Worm (Caenorhabditis elegans): ENCODE data around the gene swt-2.
"Not testable (repeated sequence)": the region's sequence is repeated elsewhere in the genome, so short reads cannot be mapped to it uniquely, and the experiment has no call there.

Gene swt-2

DNA sequence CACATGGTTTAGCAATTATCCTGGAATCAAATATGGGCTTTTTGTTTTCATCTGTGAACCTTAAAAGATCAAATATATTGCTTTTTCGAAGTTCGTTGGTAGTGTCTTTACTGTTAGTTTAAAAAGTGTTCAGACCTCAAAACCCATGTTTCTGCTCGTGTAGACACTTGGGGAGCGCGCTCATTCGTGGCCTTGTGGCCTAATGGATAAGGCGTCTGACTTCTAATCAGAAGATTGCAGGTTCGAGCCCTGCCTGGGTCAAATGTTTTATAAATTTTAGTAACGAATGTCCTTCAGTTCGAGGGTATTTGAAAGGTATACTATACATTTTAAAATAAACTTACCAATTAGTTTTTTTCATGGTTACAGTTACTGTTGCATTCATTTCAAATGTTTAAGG is 23.7 kb upstream of the swt-2 start:
- no peak for TF ChIP-seq ztf-29 (GFP tag; IDR thresholded peaks at IDR 0.05)

DNA sequence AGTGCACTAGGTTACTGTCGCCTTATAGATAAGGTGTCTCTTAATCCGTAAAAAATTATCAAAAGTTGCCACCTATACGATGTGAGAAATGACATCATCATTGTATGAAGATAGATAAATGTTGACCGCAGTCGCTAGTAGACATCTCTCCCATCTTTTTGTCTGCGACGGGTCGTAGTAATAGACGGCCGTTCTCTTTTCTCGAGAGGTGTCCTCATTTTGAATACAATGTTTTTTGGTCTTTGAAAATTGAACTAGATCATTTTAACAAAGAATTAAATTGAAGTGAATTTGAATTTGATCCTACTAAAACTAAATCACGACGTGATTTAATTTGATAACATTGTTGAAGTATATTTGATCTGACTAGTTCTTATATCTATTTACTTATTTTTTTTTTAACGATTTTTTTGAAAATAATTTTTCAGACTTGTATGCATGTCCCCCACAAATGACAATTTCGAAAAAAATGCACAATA is 21.3 kb upstream of the swt-2 start, which contains the start of the genes str-31 and nhr-172:
Gene str-31, minus strand, starts transcription at position 101 of the 479 bp plus-strand sequence.
Gene nhr-172, plus strand, starts transcription at position 429 of the 479 bp plus-strand sequence.
- no peak for TF ChIP-seq ref-1 (GFP tag; conservative IDR thresholded peaks at IDR 0.05)
- TF ChIP-seq klf-2 (GFP tag; conservative IDR thresholded peaks at IDR 0.05), result no peak
- TF ChIP-seq flt-1 (GFP tag; IDR thresholded peaks at IDR 0.05), result no peak
- no peak for TF ChIP-seq ztf-29 (GFP tag; IDR thresholded peaks at IDR 0.05)
- TF ChIP-seq T22C8.4 (GFP tag; IDR thresholded peaks at IDR 0.05), result no peak
- TF ChIP-seq tab-1 (GFP tag; IDR thresholded peaks at IDR 0.05), result no peak
- no peak for TF ChIP-seq cog-1 (tag; optimal IDR thresholded peaks at IDR 0.05)
- TF ChIP-seq ztf-23 (GFP tag; IDR thresholded peaks at IDR 0.05), result no peak
- no peak for TF ChIP-seq med-1 (GFP tag; optimal IDR thresholded peaks at IDR 0.05; ENCODE audit: insufficient read depth)

DNA sequence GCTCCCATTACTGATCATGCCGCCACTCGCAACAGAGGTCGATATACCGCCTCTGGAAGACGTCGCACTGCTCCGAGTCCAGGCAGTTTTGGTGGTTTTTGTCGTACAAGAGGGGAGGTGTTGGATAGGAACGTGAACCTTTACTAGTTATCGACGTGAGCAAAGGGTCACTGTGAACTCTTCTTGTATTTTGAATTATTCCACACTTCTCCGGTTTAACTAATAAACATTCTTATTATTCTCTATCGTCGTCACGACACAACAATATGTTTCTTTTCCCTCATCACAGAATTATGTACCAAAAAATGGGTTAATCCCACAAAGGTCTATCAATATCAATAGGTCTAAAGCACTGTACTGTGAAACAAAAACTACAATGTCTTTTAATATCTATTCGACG is 18.5 kb upstream of the swt-2 start, which contains the start of gene nhr-171:
Gene nhr-171, plus strand, starts transcription at position 301 of the 400 bp plus-strand sequence.
- not testable (repeated sequence) for TF ChIP-seq tab-1 (GFP tag; IDR thresholded peaks at IDR 0.05); ztf-23 (GFP tag; IDR thresholded peaks at IDR 0.05); med-1 (GFP tag; optimal IDR thresholded peaks at IDR 0.05; ENCODE audit: insufficient read depth)

DNA sequence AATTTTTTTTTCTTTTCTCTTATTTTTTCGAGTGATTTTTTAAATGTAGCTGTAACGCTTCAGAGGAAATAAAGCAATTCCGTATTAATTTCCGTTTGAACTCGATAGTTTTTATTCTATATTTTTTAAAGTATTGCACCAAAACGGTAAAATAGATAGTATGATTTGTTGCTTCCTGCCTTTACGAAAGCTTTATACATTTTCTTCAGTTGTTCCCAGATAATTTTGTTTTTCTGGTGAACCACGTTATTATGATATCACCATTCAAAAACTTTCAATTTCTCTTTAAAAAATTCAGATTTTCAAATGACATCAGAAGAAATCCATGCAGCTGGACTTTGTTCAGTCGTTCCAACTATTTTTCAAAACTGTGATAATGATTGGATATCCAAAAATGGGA is 15.0 kb upstream of the swt-2 start, which contains the start of gene srb-18:
Gene srb-18, plus strand, starts transcription at position 301 of the 400 bp plus-strand sequence.
- TF ChIP-seq ztf-29 (GFP tag; IDR thresholded peaks at IDR 0.05) (no peak), cog-1 (tag; optimal IDR thresholded peaks at IDR 0.05) (no peak), ref-1 (GFP tag; conservative IDR thresholded peaks at IDR 0.05) (no peak), ztf-23 (GFP tag; IDR thresholded peaks at IDR 0.05) (no peak), med-1 (GFP tag; optimal IDR thresholded peaks at IDR 0.05; ENCODE audit: insufficient read depth) (no peak), tab-1 (GFP tag; IDR thresholded peaks at IDR 0.05) (no peak)

DNA sequence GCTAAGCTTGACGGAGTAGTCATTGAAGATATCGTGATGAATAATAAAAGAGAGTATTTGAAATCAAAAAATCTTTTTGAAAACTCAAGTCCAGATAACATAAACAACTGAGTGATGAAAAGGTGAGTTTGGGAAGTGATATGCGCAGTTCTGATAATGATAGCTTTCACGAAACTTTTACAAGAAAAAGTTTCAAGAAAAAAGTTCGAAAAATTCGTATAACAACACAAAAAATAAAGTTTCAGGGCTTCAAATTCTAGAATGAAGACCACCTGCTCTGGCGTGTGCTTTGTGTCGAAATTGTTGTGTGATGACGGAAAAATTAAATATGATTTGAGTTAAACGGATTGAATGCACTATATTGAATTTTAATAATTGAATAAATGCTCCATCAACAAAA is 9.9 kb upstream of the swt-2 start, which contains the start of gene srb-19:
Gene srb-19, minus strand, starts transcription at position 101 of the 400 bp plus-strand sequence.
- TF ChIP-seq ztf-23 (GFP tag; IDR thresholded peaks at IDR 0.05) (no peak), ztf-29 (GFP tag; IDR thresholded peaks at IDR 0.05) (no peak), tab-1 (GFP tag; IDR thresholded peaks at IDR 0.05) (no peak), klf-2 (GFP tag; conservative IDR thresholded peaks at IDR 0.05) (no peak), med-1 (GFP tag; optimal IDR thresholded peaks at IDR 0.05; ENCODE audit: insufficient read depth) (no peak), ref-1 (GFP tag; conservative IDR thresholded peaks at IDR 0.05) (no peak), T22C8.4 (GFP tag; IDR thresholded peaks at IDR 0.05) (no peak), cog-1 (tag; optimal IDR thresholded peaks at IDR 0.05) (no peak), flt-1 (GFP tag; IDR thresholded peaks at IDR 0.05) (no peak)

DNA sequence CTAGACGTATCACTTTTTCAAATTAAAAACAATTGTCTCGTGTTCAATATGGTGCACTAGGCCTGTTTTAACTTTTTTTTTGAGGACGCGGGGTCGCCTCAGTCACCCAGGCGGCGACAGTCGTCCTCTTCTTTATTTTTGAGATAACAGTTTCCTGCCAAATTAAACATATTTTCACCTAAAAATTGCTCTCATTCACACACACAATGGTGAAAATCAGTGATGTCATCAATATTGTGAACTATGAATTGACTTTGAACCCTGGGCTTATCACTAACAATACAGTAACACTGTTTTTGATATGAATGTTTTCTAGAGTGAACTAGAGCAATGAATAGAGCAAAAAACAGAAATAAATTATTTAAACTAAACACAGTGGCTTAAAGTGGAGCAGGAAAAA is 8.6 kb upstream of the swt-2 start:
- no peak for TF ChIP-seq ztf-23 (GFP tag; IDR thresholded peaks at IDR 0.05)
- TF ChIP-seq med-1 (GFP tag; optimal IDR thresholded peaks at IDR 0.05; ENCODE audit: insufficient read depth), result no peak
- TF ChIP-seq tab-1 (GFP tag; IDR thresholded peaks at IDR 0.05), result no peak
- no peak for TF ChIP-seq ztf-29 (GFP tag; IDR thresholded peaks at IDR 0.05)
- no peak for TF ChIP-seq cog-1 (tag; optimal IDR thresholded peaks at IDR 0.05)
- no peak for TF ChIP-seq flt-1 (GFP tag; IDR thresholded peaks at IDR 0.05)
- TF ChIP-seq ref-1 (GFP tag; conservative IDR thresholded peaks at IDR 0.05), result no peak
- TF ChIP-seq klf-2 (GFP tag; conservative IDR thresholded peaks at IDR 0.05), result no peak
- TF ChIP-seq T22C8.4 (GFP tag; IDR thresholded peaks at IDR 0.05), result no peak

DNA sequence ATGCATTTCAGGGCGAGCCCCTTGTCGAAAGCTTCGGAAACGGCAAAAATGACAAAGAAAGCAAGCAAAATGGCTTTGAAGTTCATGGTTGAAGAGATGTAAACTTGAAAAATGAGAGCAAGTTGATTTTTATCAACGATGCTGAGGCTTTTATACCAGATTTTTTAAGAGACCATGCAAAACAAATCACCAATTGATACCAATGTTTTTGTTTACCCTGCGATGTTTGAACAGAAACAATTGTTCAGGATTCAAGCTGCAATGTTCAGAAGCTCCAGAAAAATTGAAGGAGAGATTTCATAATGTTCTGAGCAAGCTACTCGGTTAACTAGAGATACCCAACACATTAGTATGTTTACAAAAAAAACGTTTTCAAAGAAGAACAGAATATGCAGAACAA is 7.7 kb upstream of the swt-2 start, which contains the start of gene C54F6.15:
Gene C54F6.15, minus strand, starts transcription at position 101 of the 400 bp plus-strand sequence.
- TF ChIP-seq cog-1 (tag; optimal IDR thresholded peaks at IDR 0.05) (no peak), flt-1 (GFP tag; IDR thresholded peaks at IDR 0.05) (no peak)

DNA sequence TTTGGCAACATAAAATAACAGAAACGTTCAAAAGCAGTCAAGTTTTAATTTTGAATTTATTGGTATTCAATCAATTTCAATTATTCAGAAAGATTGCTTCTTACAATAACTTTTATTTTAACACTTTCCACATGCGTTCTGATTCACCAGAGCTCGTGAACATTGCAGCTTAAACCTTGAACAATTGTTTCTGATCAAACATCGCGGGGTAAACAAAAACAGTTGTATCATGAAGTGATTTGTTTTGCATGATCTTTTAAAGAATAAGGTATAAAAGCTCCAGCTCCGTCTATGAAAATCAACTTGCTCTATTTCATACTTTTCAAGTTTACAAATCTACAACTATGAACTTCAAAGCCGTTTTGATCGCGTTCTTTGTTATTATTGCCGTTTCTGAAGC is 6.5 kb upstream of the swt-2 start, which contains the start of gene C54F6.6:
Gene C54F6.6, plus strand, starts transcription at position 301 of the 400 bp plus-strand sequence.
- TF ChIP-seq tab-1 (GFP tag; IDR thresholded peaks at IDR 0.05) (no peak), T22C8.4 (GFP tag; IDR thresholded peaks at IDR 0.05) (no peak), klf-2 (GFP tag; conservative IDR thresholded peaks at IDR 0.05) (no peak), ref-1 (GFP tag; conservative IDR thresholded peaks at IDR 0.05) (no peak), ztf-29 (GFP tag; IDR thresholded peaks at IDR 0.05) (no peak), med-1 (GFP tag; optimal IDR thresholded peaks at IDR 0.05; ENCODE audit: insufficient read depth) (no peak), flt-1 (GFP tag; IDR thresholded peaks at IDR 0.05) (no peak), cog-1 (tag; optimal IDR thresholded peaks at IDR 0.05) (no peak), ztf-23 (GFP tag; IDR thresholded peaks at IDR 0.05) (no peak)

DNA sequence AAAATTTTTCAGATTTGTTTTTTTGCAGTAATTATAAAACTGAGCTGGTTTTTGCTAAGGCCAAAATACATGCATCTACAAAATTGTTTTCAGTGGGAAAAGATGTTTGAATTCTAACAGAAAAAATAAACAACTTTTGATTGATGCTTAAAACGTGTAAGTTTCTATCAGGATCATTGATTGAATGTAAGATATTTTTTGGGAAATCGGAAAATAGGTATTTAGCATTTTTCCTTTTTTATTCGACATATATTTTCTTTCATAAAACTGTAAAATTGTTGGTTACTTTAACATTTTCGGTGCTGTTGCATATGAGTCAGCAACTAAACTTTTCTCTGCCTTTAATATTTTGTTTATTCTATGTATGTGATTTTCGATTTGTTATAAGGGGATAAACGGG is 5.5 kb upstream of the swt-2 start, which contains the start of gene C54F6.20:
Gene C54F6.20, plus strand, starts transcription at position 301 of the 400 bp plus-strand sequence.
- TF ChIP-seq ref-1 (GFP tag; conservative IDR thresholded peaks at IDR 0.05) (no peak), T22C8.4 (GFP tag; IDR thresholded peaks at IDR 0.05) (no peak), med-1 (GFP tag; optimal IDR thresholded peaks at IDR 0.05; ENCODE audit: insufficient read depth) (no peak), tab-1 (GFP tag; IDR thresholded peaks at IDR 0.05) (no peak), ztf-29 (GFP tag; IDR thresholded peaks at IDR 0.05) (no peak), ztf-23 (GFP tag; IDR thresholded peaks at IDR 0.05) (no peak), cog-1 (tag; optimal IDR thresholded peaks at IDR 0.05) (no peak), flt-1 (GFP tag; IDR thresholded peaks at IDR 0.05) (no peak), klf-2 (GFP tag; conservative IDR thresholded peaks at IDR 0.05) (no peak)

DNA sequence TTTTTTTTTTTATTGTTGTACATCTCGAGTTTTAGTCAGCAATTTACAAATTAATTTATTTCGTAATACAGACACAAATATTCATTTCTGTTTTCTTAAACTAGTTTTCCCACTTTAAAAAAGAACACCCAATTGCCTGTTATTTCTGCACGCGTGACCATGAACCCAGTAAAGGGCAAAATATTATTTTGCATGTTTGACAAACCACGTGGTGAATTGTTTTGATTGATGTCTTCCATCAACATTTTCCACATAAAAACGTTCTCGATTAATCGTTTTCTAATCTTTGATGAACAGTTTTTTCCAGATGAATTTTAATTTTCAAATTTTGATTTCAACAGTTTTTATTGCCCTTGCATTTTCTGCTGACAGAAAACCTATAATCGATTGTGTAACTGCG is 4.2 kb upstream of the swt-2 start, which contains the start of gene C54F6.18:
Gene C54F6.18, plus strand, starts transcription at position 301 of the 400 bp plus-strand sequence.
- no peak for TF ChIP-seq ztf-29 (GFP tag; IDR thresholded peaks at IDR 0.05)
- TF ChIP-seq cog-1 (tag; optimal IDR thresholded peaks at IDR 0.05), result no peak
- no peak for TF ChIP-seq flt-1 (GFP tag; IDR thresholded peaks at IDR 0.05)
- TF ChIP-seq tab-1 (GFP tag; IDR thresholded peaks at IDR 0.05), result no peak
- TF ChIP-seq T22C8.4 (GFP tag; IDR thresholded peaks at IDR 0.05), result no peak
- TF ChIP-seq ztf-23 (GFP tag; IDR thresholded peaks at IDR 0.05), result no peak
- TF ChIP-seq med-1 (GFP tag; optimal IDR thresholded peaks at IDR 0.05; ENCODE audit: insufficient read depth), result no peak
- no peak for TF ChIP-seq ref-1 (GFP tag; conservative IDR thresholded peaks at IDR 0.05)
- TF ChIP-seq klf-2 (GFP tag; conservative IDR thresholded peaks at IDR 0.05), result no peak
